Fruit fly (Drosophila melanogaster): ENCODE data around the gene Acbp4.

The Acbp4 gene

DNA sequence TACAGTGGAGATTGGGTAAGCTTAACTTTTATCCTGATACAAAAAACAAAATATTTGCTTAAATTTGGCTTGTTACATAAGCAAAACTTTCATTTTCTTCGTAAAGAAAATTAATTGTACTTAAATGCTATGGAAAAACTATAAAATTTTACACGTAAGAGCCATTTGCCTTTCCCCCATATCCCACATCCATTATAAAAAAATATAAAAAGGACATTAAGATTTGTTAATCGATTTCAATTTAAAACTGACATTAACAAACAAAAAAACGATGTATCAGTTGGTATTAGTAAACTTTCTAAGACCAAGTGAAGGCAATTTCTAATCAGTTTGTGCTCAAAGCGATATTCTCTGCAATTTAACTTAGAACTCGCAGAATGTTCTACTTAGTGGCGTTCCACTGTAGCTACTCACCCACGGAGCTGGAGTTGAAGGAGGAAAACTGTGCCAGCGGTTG is 27.5 kb upstream of the Acbp4 start (continued):
- peak; percentile 18 for TF ChIP-seq mam (GFP tag; optimal IDR thresholded peaks at IDR 0.05)
- no peak for TF ChIP-seq PHDP (tag; optimal IDR thresholded peaks at IDR 0.05)
- TF ChIP-seq CG15269 (tag; optimal IDR thresholded peaks at IDR 0.05): no peak
- no peak for TF ChIP-seq fu2 (GFP tag; optimal IDR thresholded peaks at IDR 0.05)
- TF ChIP-seq tio (GFP tag; optimal IDR thresholded peaks at IDR 0.05): peak; percentile 29
- no peak for TF ChIP-seq CG31224 (GFP tag; IDR thresholded peaks at IDR 0.05)
- TF ChIP-seq Aef1 (GFP tag; IDR thresholded peaks at IDR 0.05): no peak
- no peak for TF ChIP-seq CG6254 (GFP tag; optimal IDR thresholded peaks at IDR 0.05)
- TF ChIP-seq CG12104 (GFP tag; optimal IDR thresholded peaks at IDR 0.05): no peak
- TF ChIP-seq stc (GFP tag; IDR thresholded peaks at IDR 0.05): no peak
- TF ChIP-seq HmgZ (tag; optimal IDR thresholded peaks at IDR 0.05): no peak
- TF ChIP-seq toy (GFP tag; IDR thresholded peaks at IDR 0.05): no peak
- no peak for TF ChIP-seq Taf1 (GFP tag; IDR thresholded peaks at IDR 0.05)
- no peak for TF ChIP-seq HLH4C (GFP tag; IDR thresholded peaks at IDR 0.05; ENCODE audit: partially characterized antibody)
- TF ChIP-seq nau (GFP tag; optimal IDR thresholded peaks at IDR 0.05): no peak
- no peak for TF ChIP-seq pho (GFP tag; optimal IDR thresholded peaks at IDR 0.05)
- TF ChIP-seq esg (GFP tag; conservative IDR thresholded peaks at IDR 0.05): no peak
- TF ChIP-seq seq (GFP tag; IDR thresholded peaks at IDR 0.05): no peak
- TF ChIP-seq TFAM (GFP tag; optimal IDR thresholded peaks at IDR 0.05): no peak
- TF ChIP-seq Scr (GFP tag; IDR thresholded peaks at IDR 0.05; ENCODE audit: partially characterized antibody): no peak
- TF ChIP-seq CG16863 (GFP tag; optimal IDR thresholded peaks at IDR 0.05): no peak
- no peak for TF ChIP-seq dan (GFP tag; IDR thresholded peaks at IDR 0.05)
- TF ChIP-seq HLH54F (GFP tag; optimal IDR thresholded peaks at IDR 0.05): no peak
- no peak for TF ChIP-seq CG18599 (GFP tag; optimal IDR thresholded peaks at IDR 0.05)
- TF ChIP-seq CG13775 (GFP tag; optimal IDR thresholded peaks at IDR 0.05): peak; percentile 19
- no peak for TF ChIP-seq CG17829 (tag; optimal IDR thresholded peaks at IDR 0.05)
- no peak for TF ChIP-seq CG13123 (GFP tag; optimal IDR thresholded peaks at IDR 0.05)
- TF ChIP-seq NFAT (GFP tag; IDR thresholded peaks at IDR 0.05): no peak
- TF ChIP-seq CG1603 (tag; optimal IDR thresholded peaks at IDR 0.05): no peak
- peak; percentile 20 for TF ChIP-seq chn (GFP tag; optimal IDR thresholded peaks at IDR 0.05)
- peak; percentile 25 for TF ChIP-seq CG33557 (GFP tag; optimal IDR thresholded peaks at IDR 0.05)
- TF ChIP-seq Dfd (GFP tag; optimal IDR thresholded peaks at IDR 0.05): no peak
- TF ChIP-seq scrt (GFP tag; optimal IDR thresholded peaks at IDR 0.05): no peak
- TF ChIP-seq fru (optimal IDR thresholded peaks at IDR 0.05): no peak
- no peak for TF ChIP-seq zen (tag; optimal IDR thresholded peaks at IDR 0.05)
- peak; percentile 27 for TF ChIP-seq Meics (GFP tag; optimal IDR thresholded peaks at IDR 0.05)
- no peak for TF ChIP-seq pfk (GFP tag; optimal IDR thresholded peaks at IDR 0.05)
- TF ChIP-seq grn (GFP tag; optimal IDR thresholded peaks at IDR 0.05): no peak
- no peak for TF ChIP-seq nerfin-2 (GFP tag; IDR thresholded peaks at IDR 0.05; ENCODE audit: partially characterized antibody)
- no peak for TF ChIP-seq NC2β (GFP tag; optimal IDR thresholded peaks at IDR 0.05)
- TF ChIP-seq wor (GFP tag; IDR thresholded peaks at IDR 0.05): no peak
- TF ChIP-seq CG8089 (GFP tag; optimal IDR thresholded peaks at IDR 0.05): no peak
- no peak for TF ChIP-seq CkIIα-i1 (GFP tag; IDR thresholded peaks at IDR 0.05)
- TF ChIP-seq vnd (GFP tag; IDR thresholded peaks at IDR 0.05; ENCODE audit: partially characterized antibody): no peak
- no peak for TF ChIP-seq CG34422 (GFP tag; IDR thresholded peaks at IDR 0.05)

Data from whole organism, embryonic.